Fruit fly (Drosophila melanogaster) Kc167 (cell line): Measurements from ENCODE around the gene Ror.

ENCODE experiments used
- Sin3A ChIP-seq: fragments of >200 bp; optimal IDR thresholded peaks from 2 replicates; lab custom pipeline; 2018; ENCODE audit warnings: missing external identifiers
- h ChIP-seq: fragments of >200 bp; optimal IDR thresholded peaks from 3 replicates; lab custom pipeline; 2018; ENCODE audit warnings: missing external identifiers
- insv ChIP-seq: fragments of >200 bp; optimal IDR thresholded peaks from 3 replicates; lab custom pipeline; 2018; ENCODE audit warnings: missing external identifiers
- psq ChIP-seq: fragments of >200 bp; optimal IDR thresholded peaks from 2 replicates; lab custom pipeline; 2017; ENCODE audit warnings: missing external identifiers
- ttk ChIP-seq: sonication (Bioruptor generic); optimal IDR thresholded peaks from 2 replicates; lab custom pipeline; 2017; ENCODE audit warnings: missing external identifiers

DNA sequence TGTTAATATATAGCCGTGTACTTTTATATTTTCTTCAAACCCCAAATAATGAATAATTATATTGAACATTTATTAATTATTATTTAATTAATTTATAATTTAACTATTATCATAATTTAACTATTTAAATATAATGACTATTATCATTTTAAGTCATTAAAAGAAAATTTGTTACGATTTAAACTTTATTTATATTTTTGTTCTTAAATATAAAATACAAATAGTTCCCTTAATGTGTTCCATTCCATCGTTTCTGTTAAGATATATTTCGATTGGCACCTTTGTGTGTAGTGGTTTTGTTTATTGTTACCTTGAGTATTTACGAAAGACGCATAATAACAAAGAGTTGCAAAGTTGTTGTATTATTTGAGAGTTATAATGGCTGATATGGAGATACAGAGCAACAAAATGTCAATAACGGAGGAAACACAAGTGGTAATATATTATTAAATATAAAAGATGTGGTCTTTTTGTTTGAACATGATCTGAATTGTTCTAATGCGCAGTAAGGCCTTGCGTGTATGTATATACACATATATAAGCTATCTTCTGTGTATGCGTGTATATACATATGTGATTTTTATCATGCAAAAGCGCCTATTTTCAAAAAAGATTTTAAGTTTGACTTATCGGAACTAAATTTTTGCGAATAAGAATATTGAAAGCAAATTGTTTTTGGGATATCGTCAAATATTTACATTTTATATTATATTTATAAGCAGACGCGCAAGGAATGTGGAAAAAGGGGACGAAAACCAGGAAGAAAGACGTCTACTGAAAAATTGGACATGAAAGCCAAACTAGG lies 12.4 kb downstream of the Ror start, which contains the start of gene REPTOR-BP:
- TF ChIP-seq psq (lab: Kevin White, UChicago) (no peak), ttk (lab: Kevin White, UChicago) (no peak), h (lab: Kevin White, UChicago) (no peak), Sin3A (lab: Kevin White, UChicago) (no peak), insv (lab: Kevin White, UChicago) (no peak)
